Fruit fly (Drosophila melanogaster): ENCODE measurements around the gene kar.
A peak's percentile ranks its signal among the peaks of the same experiment; 100 is the strongest.

kar gene

DNA sequence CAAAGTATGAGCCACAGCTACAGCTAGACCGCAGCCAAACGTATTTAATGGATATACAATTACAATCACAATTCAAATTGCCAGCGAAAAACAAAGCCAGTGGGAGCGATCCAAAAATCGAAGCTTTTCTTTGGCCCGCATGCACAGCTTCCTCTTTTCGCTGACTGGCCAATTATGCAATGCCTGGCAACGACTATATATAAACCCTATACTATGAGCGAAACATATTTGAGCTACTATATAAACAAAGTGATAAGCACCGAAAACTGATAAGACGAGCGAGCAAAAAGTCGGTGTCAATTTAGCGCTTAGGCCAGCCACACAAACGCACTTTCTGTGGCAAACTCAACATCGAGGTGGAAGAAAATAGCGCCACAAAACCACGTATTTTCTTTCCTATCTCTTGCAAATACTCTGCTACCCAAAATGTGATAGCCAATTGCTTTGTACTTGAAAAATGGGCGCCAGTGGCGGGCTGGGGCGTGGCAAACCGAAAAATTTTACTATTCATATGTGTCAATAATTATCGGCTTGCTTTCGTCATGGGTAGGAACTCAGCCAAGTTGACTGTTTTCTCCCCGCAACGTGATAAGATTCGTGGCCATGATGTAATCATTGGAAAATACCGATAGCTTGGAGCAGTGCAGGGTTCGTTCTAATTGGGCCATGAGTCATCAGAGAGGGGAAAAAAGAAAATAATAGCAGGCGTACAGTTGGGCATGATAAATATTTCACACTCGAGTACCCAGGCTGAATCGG, 10.6 kb upstream of the kar start (continued):
- TF ChIP-seq HLH4C (GFP tag; IDR thresholded peaks at IDR 0.05; ENCODE audit: partially characterized antibody) (no peak), hbn (GFP tag; IDR thresholded peaks at IDR 0.05; ENCODE audit: partially characterized antibody) (no peak), dmrt99B (tag; optimal IDR thresholded peaks at IDR 0.05) (no peak), Antp (GFP tag; optimal IDR thresholded peaks at IDR 0.05) (no peak), ab (GFP tag; optimal IDR thresholded peaks at IDR 0.05) (no peak), CG4404 (GFP tag; IDR thresholded peaks at IDR 0.05) (no peak), bab2 (GFP tag; optimal IDR thresholded peaks at IDR 0.05) (no peak), mld (GFP tag; IDR thresholded peaks at IDR 0.05; ENCODE audit: partially characterized antibody) (no peak), CG34376 (GFP tag; optimal IDR thresholded peaks at IDR 0.05) (peak; percentile 67), onecut (GFP tag; IDR thresholded peaks at IDR 0.05) (no peak), gcm2 (GFP tag; optimal IDR thresholded peaks at IDR 0.05) (no peak), salm (tag; optimal IDR thresholded peaks at IDR 0.05) (no peak), sug (tag; optimal IDR thresholded peaks at IDR 0.05) (peak; percentile 66), her (GFP tag; optimal IDR thresholded peaks at IDR 0.05) (no peak), zen (tag; optimal IDR thresholded peaks at IDR 0.05) (no peak), CG17328 (GFP tag; IDR thresholded peaks at IDR 0.05) (no peak), CG17361 (GFP tag; IDR thresholded peaks at IDR 0.05) (no peak), CG2712 (tag; optimal IDR thresholded peaks at IDR 0.05) (no peak), CG10654 (GFP tag; optimal IDR thresholded peaks at IDR 0.05) (no peak), cg (GFP tag; optimal IDR thresholded peaks at IDR 0.05) (no peak), pnt (GFP tag; optimal IDR thresholded peaks at IDR 0.05) (no peak), ase (GFP tag; IDR thresholded peaks at IDR 0.05) (no peak), Hmx (GFP tag; optimal IDR thresholded peaks at IDR 0.05) (no peak), unc-4 (GFP tag; IDR thresholded peaks at IDR 0.05; ENCODE audit: partially characterized antibody) (no peak), NK7.1 (GFP tag; optimal IDR thresholded peaks at IDR 0.05) (no peak)

DNA sequence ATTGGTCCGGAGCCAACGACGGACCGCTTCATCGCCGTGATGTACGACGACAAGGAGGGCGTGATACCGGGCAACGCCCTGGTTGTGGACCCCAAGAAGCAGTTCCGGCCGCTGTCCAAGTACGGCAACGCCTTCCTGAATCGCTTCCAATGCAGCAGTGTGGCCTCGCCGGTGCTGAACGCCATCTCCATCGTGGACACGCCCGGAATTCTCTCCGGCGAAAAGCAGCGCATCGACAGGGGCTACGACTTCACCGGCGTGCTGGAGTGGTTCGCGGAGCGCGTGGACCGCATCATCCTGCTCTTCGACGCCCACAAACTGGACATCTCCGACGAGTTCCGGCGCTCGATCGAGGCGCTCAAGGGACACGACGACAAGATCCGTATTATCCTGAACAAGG, 9.2 kb upstream of the kar start:
- TF ChIP-seq sd (tag; optimal IDR thresholded peaks at IDR 0.05), result no peak
- no peak for TF ChIP-seq corto (GFP tag; optimal IDR thresholded peaks at IDR 0.05)
- TF ChIP-seq CG11093 (GFP tag; IDR thresholded peaks at IDR 0.05), result no peak
- no peak for TF ChIP-seq gro (GFP tag; optimal IDR thresholded peaks at IDR 0.05)
- TF ChIP-seq Ets65A (GFP tag), result peak; percentile 63
- no peak for TF ChIP-seq repo (GFP tag; optimal IDR thresholded peaks at IDR 0.05)

DNA sequence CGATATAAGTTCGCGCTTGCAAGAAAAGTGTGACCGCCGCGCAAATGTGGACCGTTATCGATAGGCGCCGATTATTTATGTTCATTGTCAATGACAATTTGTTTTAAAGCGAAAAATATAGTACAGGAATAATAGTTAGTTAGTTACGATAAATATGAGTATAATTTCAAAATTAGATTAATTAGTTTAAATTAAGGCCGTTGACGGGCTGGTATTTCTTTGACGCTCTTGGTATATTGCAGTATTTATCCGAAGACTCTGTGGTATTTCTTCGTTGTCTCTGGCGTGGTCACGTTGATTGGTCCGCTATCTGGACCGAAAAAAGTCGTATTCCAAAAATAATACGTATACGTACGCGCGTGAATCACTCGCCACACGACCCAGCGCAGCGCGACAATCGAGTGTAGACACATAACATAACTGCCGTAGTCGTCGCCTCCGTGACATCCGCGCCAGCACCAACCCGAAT, 8.4 kb upstream of the kar start:
- TF ChIP-seq Hr3 (GFP tag; optimal IDR thresholded peaks at IDR 0.05) (no peak), fd102C (GFP tag; optimal IDR thresholded peaks at IDR 0.05) (no peak), CG16779 (GFP tag; IDR thresholded peaks at IDR 0.05) (no peak), stwl (tag; optimal IDR thresholded peaks at IDR 0.05) (peak; percentile 64), CG3407 (GFP tag; optimal IDR thresholded peaks at IDR 0.05) (no peak), CG15479 (GFP tag; optimal IDR thresholded peaks at IDR 0.05) (no peak), hth (optimal IDR thresholded peaks at IDR 0.05) (no peak), Xrp1 (GFP tag; IDR thresholded peaks at IDR 0.05) (no peak), CG11723 (GFP tag; optimal IDR thresholded peaks at IDR 0.05) (no peak), CG10565 (GFP tag; optimal IDR thresholded peaks at IDR 0.05) (no peak), aop (GFP tag; IDR thresholded peaks at IDR 0.05) (no peak), sd (tag; optimal IDR thresholded peaks at IDR 0.05) (no peak), Oli (tag; optimal IDR thresholded peaks at IDR 0.05) (no peak), cas (GFP tag; IDR thresholded peaks at IDR 0.05) (no peak), eve (GFP tag; optimal IDR thresholded peaks at IDR 0.05) (no peak), CG12744 (GFP tag; optimal IDR thresholded peaks at IDR 0.05) (no peak), NK7.1 (GFP tag; optimal IDR thresholded peaks at IDR 0.05) (no peak), crc (GFP tag; optimal IDR thresholded peaks at IDR 0.05) (no peak), h (optimal IDR thresholded peaks at IDR 0.05) (no peak), unc-4 (GFP tag; IDR thresholded peaks at IDR 0.05; ENCODE audit: partially characterized antibody) (peak; percentile 70), CG12769 (tag; optimal IDR thresholded peaks at IDR 0.05) (no peak), wek (GFP tag; optimal IDR thresholded peaks at IDR 0.05) (no peak)
